Fruit fly (Drosophila melanogaster) ovary, adult (tissue): ENCODE results near the gene Gmap.
A peak's percentile ranks its signal among the peaks of the same experiment; 100 is the strongest.

Source experiments
- CG17801 ChIP-seq: fragments of 200-800 bp; optimal IDR thresholded peaks from 2 replicates; lab custom pipeline; 2019; ENCODE audit warnings: missing biosample characterization, mild to moderate bottlenecking, missing genetic modification characterization, moderate library complexity; ENCODE audit not compliant: partially characterized antibody

Gene Gmap

dm6 chrX:15486682-15487081, at the start of gene Gmap:
Gene Gmap, plus strand, starts transcription at chrX:15486922.
- TF ChIP-seq CG17801 = peak; percentile 39

DNA sequence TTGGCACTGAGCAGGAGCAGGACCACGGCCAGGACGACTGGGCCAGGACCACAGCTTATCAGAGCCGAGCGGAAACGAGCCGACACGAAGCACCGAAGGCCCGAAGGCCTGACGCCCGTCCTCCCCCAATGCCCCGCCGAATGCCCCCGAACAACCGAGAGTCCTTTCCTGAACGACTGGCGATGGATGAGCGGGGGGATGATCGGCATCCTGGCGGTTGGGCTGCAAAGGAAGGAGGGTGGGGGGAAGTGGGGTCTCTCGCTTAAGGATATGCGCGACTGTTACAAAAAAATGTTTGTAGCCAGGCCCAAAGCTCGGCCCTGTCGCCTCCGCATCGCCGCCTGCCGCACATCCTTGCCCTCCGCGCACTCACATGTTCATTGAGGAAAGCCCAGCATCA, 45.5 kb upstream of the Gmap start, which contains the start of gene Cngl:
Gene Cngl (minus strand): TSS at position 8 of the 400 bp plus-strand sequence.
- no peak for TF ChIP-seq CG17801

dm6 chrX:15443502-15443901, 43.2 kb upstream of the Gmap start:
- TF ChIP-seq CG17801 = no peak

DNA sequence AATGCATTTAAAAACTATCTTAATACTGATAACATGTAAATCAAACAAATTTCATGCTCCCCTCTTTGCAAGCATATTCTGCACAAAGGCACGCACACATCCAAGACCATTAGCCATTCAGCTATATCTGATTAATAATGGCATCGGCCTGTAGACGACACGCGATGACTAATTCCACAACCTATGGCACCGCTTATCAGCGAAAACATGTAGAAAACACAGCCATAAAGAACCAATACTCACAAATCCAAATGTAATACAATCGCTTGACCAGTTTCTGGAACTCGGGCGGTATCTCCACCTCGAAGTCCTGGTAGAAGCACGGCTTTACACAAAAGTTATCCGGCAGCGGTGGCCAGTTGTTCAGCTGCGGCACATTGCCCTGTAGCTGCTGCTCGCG, 38.6 kb upstream of the Gmap start:
- TF ChIP-seq CG17801 = no peak

dm6 chrX:15448809-15449208, 37.9 kb upstream of the Gmap start:
- TF ChIP-seq CG17801 = no peak

- TF ChIP-seq CG17801 = no peak
These were observed 37.0 kb upstream of the Gmap start, which contains the start of the genes Scamp and Ahcy for dm6 chrX:15449490-15450326. Gene Scamp, minus strand, starts transcription at chrX:15449883. Gene Ahcy, plus strand, starts transcription at chrX:15450261.

DNA sequence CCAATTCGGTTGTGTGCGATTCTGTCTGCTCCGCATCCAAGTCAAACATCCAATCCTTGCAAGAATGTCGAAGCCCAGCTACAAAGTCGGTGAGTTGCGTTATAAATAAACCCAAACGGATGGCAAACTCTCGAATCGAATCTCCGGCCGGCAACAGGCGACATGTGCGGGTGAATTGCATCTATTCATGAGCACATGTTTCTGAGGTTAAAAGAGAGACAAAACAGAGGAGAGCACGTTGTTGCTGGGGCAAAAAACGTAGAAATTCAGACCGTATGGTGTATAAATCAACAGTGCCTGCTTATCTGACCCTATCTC, 36.4 kb upstream of the Gmap start:
- no peak for TF ChIP-seq CG17801

DNA sequence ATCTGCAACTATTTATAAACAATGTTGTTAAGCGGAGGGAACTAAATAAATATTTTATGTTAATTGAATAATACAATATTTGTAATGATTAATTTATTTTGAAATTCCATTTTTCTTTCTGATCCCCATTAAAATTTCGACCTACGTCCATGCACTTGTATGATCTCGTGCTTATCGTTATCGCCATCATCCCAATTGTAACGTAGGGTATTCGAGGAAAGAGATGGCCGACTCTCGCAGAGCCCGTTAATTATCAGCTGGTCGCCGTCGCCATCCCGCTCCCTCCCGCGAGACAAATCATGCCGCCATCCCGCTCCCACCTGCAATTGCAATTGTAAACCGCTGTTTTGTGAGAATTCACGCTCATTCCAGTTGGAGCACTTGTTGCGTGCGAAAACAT, 33.6 kb upstream of the Gmap start, which contains the start of gene CG11655:
Gene CG11655 (plus strand): TSS at position 351 of the 400 bp plus-strand sequence.
- TF ChIP-seq CG17801 = peak; percentile 50

dm6 chrX:15462436-15462857, 24.3 kb upstream of the Gmap start, which contains the start of the genes shtd, CG6294 and CG6299:
Gene shtd, minus strand, starts transcription at chrX:15462441.
Gene CG6294, plus strand, starts transcription at chrX:15462722.
Gene CG6299, plus strand, starts transcription at chrX:15462722.
- no peak for TF ChIP-seq CG17801

DNA sequence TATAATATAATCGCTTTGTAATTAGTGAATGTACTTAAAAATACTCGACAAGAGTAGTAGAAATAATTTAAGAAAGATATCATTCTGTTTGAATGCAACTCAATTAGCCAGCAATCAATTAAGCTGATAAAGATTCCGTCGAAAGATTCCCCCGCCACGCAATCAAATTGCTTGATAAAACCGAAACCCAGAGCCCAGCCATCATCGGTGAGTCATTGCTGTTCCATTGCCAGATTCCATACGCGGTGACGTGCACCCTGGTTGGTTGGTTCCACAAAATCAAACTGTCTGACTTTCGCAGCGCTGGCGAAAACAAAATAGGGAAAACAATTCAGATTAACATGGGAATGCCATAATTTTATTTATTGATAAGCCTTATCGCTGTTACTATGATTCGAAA, 22.2 kb upstream of the Gmap start:
- no peak for TF ChIP-seq CG17801

DNA sequence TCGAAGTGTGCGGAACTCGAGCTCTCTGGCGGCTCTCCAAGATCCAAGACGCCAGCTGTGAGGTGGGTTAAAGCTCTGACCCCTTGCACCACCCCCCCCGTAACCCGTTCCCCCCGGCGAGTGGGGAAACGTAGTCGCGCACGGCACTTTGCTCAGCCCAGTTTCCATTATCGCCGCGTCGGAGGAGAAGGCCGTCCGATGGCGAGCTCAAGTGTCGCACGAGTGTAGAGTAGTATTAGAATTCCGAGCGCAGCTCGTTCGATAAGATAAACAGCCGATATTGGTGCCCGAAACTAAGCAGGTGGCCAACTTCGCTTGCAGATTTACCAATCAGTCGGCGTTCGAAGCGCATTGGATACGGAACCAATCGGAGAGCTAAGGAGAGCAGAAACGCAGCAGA, 21.3 kb upstream of the Gmap start:
- TF ChIP-seq CG17801 = no peak

DNA sequence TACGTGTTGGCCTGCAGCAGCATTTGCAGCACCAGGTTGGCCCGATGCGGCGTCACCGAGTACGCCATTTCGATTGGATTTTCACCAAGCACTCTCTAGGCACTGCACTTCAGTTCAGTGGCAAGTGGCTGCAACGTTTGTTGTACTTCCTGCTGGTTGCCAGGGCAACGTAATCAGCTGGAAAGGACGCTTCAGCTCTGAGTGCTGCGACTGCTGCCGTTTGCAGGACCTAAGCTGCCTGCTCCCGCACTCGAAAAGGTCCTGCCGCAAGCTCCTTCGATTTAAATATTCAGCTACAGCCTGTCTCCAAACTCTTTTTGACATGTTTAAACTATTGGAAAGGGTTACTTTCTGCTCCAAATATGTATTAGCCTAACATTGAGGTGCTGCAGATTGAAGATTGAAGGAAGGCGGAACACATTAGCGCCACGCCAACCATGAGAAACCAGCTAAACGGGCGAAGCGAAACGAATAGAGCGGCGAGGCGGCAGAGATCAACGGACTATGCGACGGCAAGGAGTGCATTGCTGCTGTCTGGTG, 19.2 kb upstream of the Gmap start, which contains the start of the genes CG15642 and CG15641:
Gene CG15642 (minus strand): TSS at position 356 of the 540 bp plus-strand sequence.
Gene CG15641 (plus strand): TSS at position 490 of the 540 bp plus-strand sequence.
- no peak for TF ChIP-seq CG17801

dm6 chrX:15471904-15472303, 14.8 kb upstream of the Gmap start, which contains the start of the genes Grip128 and Alg14:
Gene Grip128, minus strand, starts transcription at chrX:15472119.
Gene Alg14, plus strand, starts transcription at chrX:15472164.
- no peak for TF ChIP-seq CG17801

dm6 chrX:15475367-15475789, 11.3 kb upstream of the Gmap start, which contains the start of gene mh:
Gene mh, minus strand, starts transcription at chrX:15475400.
- TF ChIP-seq CG17801 = no peak

DNA sequence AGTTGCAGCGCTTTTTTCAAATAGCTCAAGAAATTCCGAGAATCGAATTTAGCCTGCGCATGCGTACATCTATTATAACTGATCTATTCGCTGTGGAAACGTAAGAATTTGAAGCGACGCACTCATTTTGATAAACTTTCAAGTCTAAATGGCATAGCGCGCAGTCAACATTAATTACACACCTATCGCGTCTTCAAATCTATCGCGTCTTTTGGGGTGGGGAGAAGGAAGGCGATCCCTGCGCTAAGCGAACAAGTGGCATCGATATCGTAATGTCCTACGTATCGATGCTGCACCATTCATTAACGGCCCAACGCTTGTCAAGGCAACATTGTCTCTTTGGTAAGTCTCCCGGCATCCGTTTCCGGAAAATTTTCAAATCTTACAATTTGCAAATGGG, 10.9 kb upstream of the Gmap start, which contains the start of gene CG6324:
Gene CG6324 (plus strand): TSS at position 301 of the 400 bp plus-strand sequence.
- TF ChIP-seq CG17801 = no peak

- peak; percentile 46 for TF ChIP-seq CG17801
These were observed 4.5 kb upstream of the Gmap start, which contains the start of gene CG6340 for dm6 chrX:15482236-15482660. Gene CG6340, plus strand, starts transcription at chrX:15482374.
